Fruit fly (Drosophila melanogaster): ENCODE results near the gene alpha-Man-IIb.

alpha-Man-IIb gene

DNA sequence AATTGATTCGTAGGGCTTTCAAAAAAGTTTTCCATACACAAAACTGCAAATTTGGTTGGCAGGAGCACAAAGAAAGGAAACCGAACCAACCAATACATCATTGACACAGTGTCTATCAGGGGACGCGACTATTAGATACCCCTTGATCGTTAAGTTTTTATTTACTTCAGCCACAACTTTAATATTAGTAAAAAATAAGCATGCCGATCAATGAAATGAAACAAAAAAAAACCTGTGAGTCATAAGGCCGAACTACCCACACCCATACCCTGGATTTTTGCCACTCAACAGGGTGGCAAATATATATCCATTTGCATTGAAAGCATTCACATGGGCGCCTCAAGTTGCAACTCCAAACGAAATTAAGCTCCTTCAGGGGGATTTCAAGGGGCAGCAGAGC lies 12.2 kb downstream of the alpha-Man-IIb start (continued):
- TF ChIP-seq CG1621 (tag; optimal IDR thresholded peaks at IDR 0.05) (no peak), lz (GFP tag; optimal IDR thresholded peaks at IDR 0.05) (peak; percentile 27), CG16779 (tag; optimal IDR thresholded peaks at IDR 0.05) (no peak), cyc (GFP tag; optimal IDR thresholded peaks at IDR 0.05) (peak; percentile 32), Sox102F (GFP tag; optimal IDR thresholded peaks at IDR 0.05) (peak; percentile 18), CG10669 (GFP tag; optimal IDR thresholded peaks at IDR 0.05) (no peak), Blimp-1 (GFP tag; optimal IDR thresholded peaks at IDR 0.05) (no peak), CG3919 (GFP tag; optimal IDR thresholded peaks at IDR 0.05) (no peak), CG9139 (GFP tag; optimal IDR thresholded peaks at IDR 0.05) (no peak), CG34406 (GFP tag; optimal IDR thresholded peaks at IDR 0.05) (no peak), Eip78C (GFP tag) (peak; percentile 55), pdm3 (GFP tag; optimal IDR thresholded peaks at IDR 0.05) (peak; percentile 34), Ets96B (tag; optimal IDR thresholded peaks at IDR 0.05) (no peak), fkh (GFP tag; optimal IDR thresholded peaks at IDR 0.05) (no peak), CG7368 (GFP tag; optimal IDR thresholded peaks at IDR 0.05) (peak; percentile 33), Smox (GFP tag; optimal IDR thresholded peaks at IDR 0.05) (peak; percentile 24), topi (GFP tag; optimal IDR thresholded peaks at IDR 0.05) (peak; percentile 26), salr (GFP tag; optimal IDR thresholded peaks at IDR 0.05) (no peak), achi (GFP tag; optimal IDR thresholded peaks at IDR 0.05) (peak; percentile 43), CG6854 (GFP tag; optimal IDR thresholded peaks at IDR 0.05) (no peak), vri (GFP tag; optimal IDR thresholded peaks at IDR 0.05) (no peak), CG15336 (GFP tag; IDR thresholded peaks at IDR 0.05) (peak; percentile 44), Gug (GFP tag; IDR thresholded peaks at IDR 0.05) (peak; percentile 49), CG32006 (GFP tag; optimal IDR thresholded peaks at IDR 0.05) (no peak), Eip93F (GFP tag; optimal IDR thresholded peaks at IDR 0.05) (no peak), CG3032 (tag; optimal IDR thresholded peaks at IDR 0.05) (no peak), CG31627 (GFP tag; optimal IDR thresholded peaks at IDR 0.05) (peak; percentile 46), fd85E (GFP tag; optimal IDR thresholded peaks at IDR 0.05) (no peak)

DNA sequence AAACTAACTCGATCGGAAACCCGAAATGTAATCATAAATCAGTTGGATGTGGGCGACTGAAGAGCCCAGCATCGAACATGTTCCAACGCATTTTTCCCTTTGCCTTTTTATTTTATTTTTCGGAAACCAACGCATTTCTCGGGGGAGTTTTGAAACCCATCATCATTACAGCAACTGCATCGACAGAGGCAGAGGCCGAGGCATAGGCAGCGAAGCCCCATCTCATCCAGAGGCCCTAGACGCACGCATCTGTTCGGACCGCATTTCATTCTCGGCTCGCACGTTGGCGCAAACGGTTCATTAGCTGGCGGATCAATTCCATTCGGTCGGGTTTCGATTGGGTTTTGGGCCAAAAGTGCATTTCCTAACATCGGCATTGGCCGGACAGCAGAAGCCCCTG lies 21.5 kb downstream of the alpha-Man-IIb start, which contains the start of gene CG4576:
CG4576 (plus strand) TSS at position 227 of the 400 bp plus-strand sequence.
- TF ChIP-seq pdm3 (GFP tag; optimal IDR thresholded peaks at IDR 0.05) (no peak), Hr4 (GFP tag; optimal IDR thresholded peaks at IDR 0.05) (no peak), achi (GFP tag; optimal IDR thresholded peaks at IDR 0.05) (no peak), Eip78C (GFP tag) (peak; percentile 32), fd85E (GFP tag; optimal IDR thresholded peaks at IDR 0.05) (no peak), Sox15 (GFP tag; optimal IDR thresholded peaks at IDR 0.05) (no peak), lz (GFP tag; optimal IDR thresholded peaks at IDR 0.05) (no peak), Sox102F (GFP tag; optimal IDR thresholded peaks at IDR 0.05) (no peak), ss (GFP tag; optimal IDR thresholded peaks at IDR 0.05) (peak in 1 of 2 experiments; percentile 18), CG34406 (GFP tag; optimal IDR thresholded peaks at IDR 0.05) (no peak), CG6808 (GFP tag; optimal IDR thresholded peaks at IDR 0.05) (peak; percentile 37), acj6 (GFP tag; optimal IDR thresholded peaks at IDR 0.05) (no peak), Hr39 (GFP tag; optimal IDR thresholded peaks at IDR 0.05) (no peak)

DNA sequence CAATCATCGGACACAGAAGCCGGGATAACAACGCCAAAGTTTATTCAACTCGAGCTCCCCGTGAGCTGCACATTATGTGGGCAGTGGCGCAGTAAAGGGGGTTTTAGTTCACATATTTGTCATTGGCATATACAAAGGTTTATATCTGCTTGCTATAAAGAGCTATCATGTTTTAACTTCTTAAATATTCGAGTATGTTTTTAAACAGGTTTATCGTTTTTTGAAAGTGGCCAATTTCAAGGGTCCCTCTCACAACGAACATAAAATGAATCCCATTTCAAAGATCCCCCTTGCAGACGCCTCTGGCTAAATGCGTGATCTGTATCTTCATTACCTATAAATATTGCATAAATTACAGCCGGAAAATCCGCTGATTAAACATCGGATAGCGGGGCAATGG lies 23.5 kb downstream of the alpha-Man-IIb start:
- TF ChIP-seq CG4318 (GFP tag; optimal IDR thresholded peaks at IDR 0.05) (peak; percentile 41), fd85E (GFP tag; optimal IDR thresholded peaks at IDR 0.05) (no peak), CG8632 (GFP tag; optimal IDR thresholded peaks at IDR 0.05) (peak; percentile 63), CG10631 (GFP tag; optimal IDR thresholded peaks at IDR 0.05) (peak; percentile 62), CG6808 (GFP tag; optimal IDR thresholded peaks at IDR 0.05) (peak; percentile 91), Hr4 (GFP tag; optimal IDR thresholded peaks at IDR 0.05) (peak; percentile 63), CG10669 (GFP tag; optimal IDR thresholded peaks at IDR 0.05) (peak; percentile 82), Lpt (GFP tag; optimal IDR thresholded peaks at IDR 0.05) (peak; percentile 28), topi (GFP tag; optimal IDR thresholded peaks at IDR 0.05) (peak; percentile 68), spab (GFP tag; optimal IDR thresholded peaks at IDR 0.05) (peak; percentile 79), CG31627 (GFP tag; optimal IDR thresholded peaks at IDR 0.05) (peak; percentile 81), Blimp-1 (GFP tag; optimal IDR thresholded peaks at IDR 0.05) (peak; percentile 24), CG1621 (tag; optimal IDR thresholded peaks at IDR 0.05) (peak; percentile 62), Sox15 (GFP tag; optimal IDR thresholded peaks at IDR 0.05) (peak; percentile 54), CG3032 (tag; optimal IDR thresholded peaks at IDR 0.05) (peak; percentile 90), pdm3 (GFP tag; optimal IDR thresholded peaks at IDR 0.05) (peak; percentile 77), Met (GFP tag; optimal IDR thresholded peaks at IDR 0.05) (peak; percentile 78), fkh (GFP tag; optimal IDR thresholded peaks at IDR 0.05) (no peak), Sox102F (GFP tag; optimal IDR thresholded peaks at IDR 0.05) (peak; percentile 77), OdsH (GFP tag; optimal IDR thresholded peaks at IDR 0.05) (peak; percentile 66), CG6792 (GFP tag; optimal IDR thresholded peaks at IDR 0.05) (peak; percentile 67), Hr39 (GFP tag; optimal IDR thresholded peaks at IDR 0.05) (peak; percentile 79), lz (GFP tag; optimal IDR thresholded peaks at IDR 0.05) (peak; percentile 80), Gug (GFP tag; IDR thresholded peaks at IDR 0.05) (0 out of 2 replicates have a peak, but pooled peaks have one; percentile 35), CG8119 (GFP tag; IDR thresholded peaks at IDR 0.05) (peak; percentile 60), CG6854 (GFP tag; optimal IDR thresholded peaks at IDR 0.05) (no peak), CG32006 (GFP tag; optimal IDR thresholded peaks at IDR 0.05) (no peak), achi (GFP tag; optimal IDR thresholded peaks at IDR 0.05) (peak; percentile 76), cyc (GFP tag; optimal IDR thresholded peaks at IDR 0.05) (peak; percentile 76), Eip93F (GFP tag; optimal IDR thresholded peaks at IDR 0.05) (no peak), CG3919 (GFP tag; optimal IDR thresholded peaks at IDR 0.05) (peak; percentile 77), eg (GFP tag; IDR thresholded peaks at IDR 0.05) (no peak)
